Worm (Caenorhabditis elegans) whole organism, L2 larva: Measurements from ENCODE around the gene hot-2.

ENCODE experiments used
- C34F6.9 ChIP-seq: fragments of 150-350 bp; optimal IDR thresholded peaks from 2 replicates; lab custom pipeline; 2014; ENCODE audit warnings: missing biosample characterization, missing genetic modification characterization
- F13H6.1 ChIP-seq: sonication (generic microtip); optimal IDR thresholded peaks from 2 replicates; lab custom pipeline; 2016; ENCODE audit warnings: missing genetic modification characterization, missing compliant biosample characterization
- Y55F3AM.14 ChIP-seq: fragments of 200-800 bp; sonication (Bioruptor generic); optimal IDR thresholded peaks from 2 replicates; lab custom pipeline; 2018; ENCODE audit warnings: mild to moderate bottlenecking, missing genetic modification characterization, missing compliant biosample characterization
- alr-1 ChIP-seq: fragments of 150-350 bp; optimal IDR thresholded peaks from 2 replicates; lab custom pipeline; 2014; ENCODE audit warnings: missing biosample characterization, missing genetic modification characterization
- blmp-1 ChIP-seq: sonication (generic microtip); optimal IDR thresholded peaks from 2 replicates; lab custom pipeline; 2017; ENCODE audit warnings: missing genetic modification characterization, mild to moderate bottlenecking, missing compliant biosample characterization, antibody characterized with exemption, moderate library complexity; ENCODE audit not compliant: insufficient read depth
- ceh-82 ChIP-seq: fragments of 150-350 bp; optimal IDR thresholded peaks from 2 replicates; lab custom pipeline; 2014; ENCODE audit warnings: missing biosample characterization, missing genetic modification characterization
- crh-2 ChIP-seq: sonication (generic microtip); optimal IDR thresholded peaks from 2 replicates; lab custom pipeline; 2017; ENCODE audit warnings: missing biosample characterization, missing genetic modification characterization
- egl-27 ChIP-seq: sonication (generic microtip); optimal IDR thresholded peaks from 3 replicates; lab custom pipeline; 2017; ENCODE audit warnings: missing biosample characterization, missing genetic modification reagents, missing genetic modification characterization
- elt-1 ChIP-seq: fragments of 150-350 bp; optimal IDR thresholded peaks from 2 replicates; lab custom pipeline; 2014; ENCODE audit warnings: missing biosample characterization, missing genetic modification characterization
- fos-1 ChIP-seq: fragments of 150-350 bp; optimal IDR thresholded peaks from 2 replicates; lab custom pipeline; 2014; ENCODE audit warnings: missing biosample characterization, missing genetic modification characterization
- gmeb-1 ChIP-seq: fragments of 150-350 bp; optimal IDR thresholded peaks from 2 replicates; lab custom pipeline; 2014; ENCODE audit warnings: missing biosample characterization, missing genetic modification characterization
- lin-11 ChIP-seq: fragments of 150-350 bp; sonication (generic microtip); optimal IDR thresholded peaks from 2 replicates; lab custom pipeline; 2014; ENCODE audit warnings: missing biosample characterization, missing genetic modification characterization, inconsistent platforms, mixed read lengths
- lin-13 ChIP-seq: fragments of 150-350 bp; optimal IDR thresholded peaks from 2 replicates; lab custom pipeline; 2014; ENCODE audit warnings: missing biosample characterization, missing genetic modification reagents, missing genetic modification characterization
- lin-39 ChIP-seq: fragments of 150-350 bp; optimal IDR thresholded peaks from 2 replicates; lab custom pipeline; 2014; ENCODE audit warnings: missing biosample characterization, missing genetic modification reagents, missing genetic modification characterization
- lsy-2 ChIP-seq, 2 experiments: fragments of 150-350 bp in 1 of 2; sonication (generic microtip) in 1 of 2; optimal IDR thresholded peaks; 2 replicates each; lab custom pipeline; 2014 to 2017; ENCODE audit warnings: missing biosample characterization in 2 of 2, missing genetic modification characterization in 2 of 2
- mab-5 ChIP-seq: fragments of 150-350 bp; optimal IDR thresholded peaks from 2 replicates; lab custom pipeline; 2014; ENCODE audit warnings: missing biosample characterization, missing genetic modification characterization
- mbf-1 ChIP-seq: sonication (generic microtip); optimal IDR thresholded peaks from 2 replicates; lab custom pipeline; 2017; ENCODE audit warnings: missing biosample characterization, missing genetic modification characterization
- mdl-1 ChIP-seq, 2 experiments: fragments of 150-350 bp in 1 of 2; sonication (generic microtip) in 1 of 2; optimal IDR thresholded peaks; 2 replicates each; lab custom pipeline; 2017; ENCODE audit warnings: missing biosample characterization in 2 of 2, missing genetic modification characterization in 2 of 2
- nhr-10 ChIP-seq: sonication (generic microtip); optimal IDR thresholded peaks from 2 replicates; lab custom pipeline; 2017; ENCODE audit warnings: missing biosample characterization, missing genetic modification characterization
- nhr-11 ChIP-seq: fragments of 150-350 bp; optimal IDR thresholded peaks from 2 replicates; lab custom pipeline; 2014; ENCODE audit warnings: missing biosample characterization, missing genetic modification characterization
- nhr-12 ChIP-seq: fragments of 150-350 bp; optimal IDR thresholded peaks from 2 replicates; lab custom pipeline; 2014; ENCODE audit warnings: missing biosample characterization, missing genetic modification characterization
- nhr-21 ChIP-seq: fragments of 150-350 bp; optimal IDR thresholded peaks from 2 replicates; lab custom pipeline; 2014; ENCODE audit warnings: missing biosample characterization, missing genetic modification characterization
- nhr-23 ChIP-seq: fragments of 150-350 bp; optimal IDR thresholded peaks from 2 replicates; lab custom pipeline; 2014; ENCODE audit warnings: missing biosample characterization, missing genetic modification reagents, missing genetic modification characterization
- nhr-237 ChIP-seq: fragments of 150-350 bp; optimal IDR thresholded peaks from 2 replicates; lab custom pipeline; 2014; ENCODE audit warnings: missing biosample characterization, missing genetic modification characterization
- nhr-25 ChIP-seq: fragments of 150-350 bp; sonication (generic microtip); optimal IDR thresholded peaks from 3 replicates; lab custom pipeline; 2014; ENCODE audit warnings: missing biosample characterization, missing genetic modification characterization
- nhr-6 ChIP-seq: fragments of 150-350 bp; optimal IDR thresholded peaks from 2 replicates; lab custom pipeline; 2014; ENCODE audit warnings: missing biosample characterization, missing genetic modification characterization
- nhr-77 ChIP-seq: fragments of 150-350 bp; optimal IDR thresholded peaks from 2 replicates; lab custom pipeline; 2014; ENCODE audit warnings: missing biosample characterization, missing genetic modification characterization
- peb-1 ChIP-seq: fragments of 150-350 bp; optimal IDR thresholded peaks from 2 replicates; lab custom pipeline; 2014; ENCODE audit warnings: missing biosample characterization, missing genetic modification characterization
- sem-4 ChIP-seq: fragments of 150-350 bp; optimal IDR thresholded peaks from 2 replicates; lab custom pipeline; 2014; ENCODE audit warnings: missing biosample characterization, missing genetic modification reagents, missing genetic modification characterization
- skn-1 ChIP-seq: sonication (generic microtip); optimal IDR thresholded peaks from 2 replicates; lab custom pipeline; 2017; ENCODE audit warnings: missing biosample characterization, missing genetic modification characterization
- sma-9 ChIP-seq, 2 experiments: fragments of 150-350 bp in 1 of 2; sonication (generic microtip) in 1 of 2; optimal IDR thresholded peaks; 2 replicates each; lab custom pipeline; 2014 to 2016; ENCODE audit warnings: missing genetic modification characterization in 2 of 2, mild to moderate bottlenecking in 1 of 2, missing biosample characterization in 1 of 2, missing compliant biosample characterization in 1 of 2, missing genetic modification reagents in 1 of 2, moderate library complexity in 1 of 2
- snpc-4 ChIP-seq: fragments of 150-350 bp; optimal IDR thresholded peaks from 2 replicates; lab custom pipeline; 2014; ENCODE audit warnings: missing biosample characterization, missing genetic modification characterization
- unc-39 ChIP-seq: fragments of 150-350 bp; optimal IDR thresholded peaks from 2 replicates; lab custom pipeline; 2014; ENCODE audit warnings: missing biosample characterization, missing genetic modification characterization
- zag-1 ChIP-seq: fragments of 150-350 bp; optimal IDR thresholded peaks from 2 replicates; lab custom pipeline; 2014; ENCODE audit warnings: missing biosample characterization, missing genetic modification characterization
- ztf-11 ChIP-seq: sonication (generic microtip); optimal IDR thresholded peaks from 2 replicates; lab custom pipeline; 2017; ENCODE audit warnings: missing biosample characterization, missing genetic modification characterization

hot-2 gene

ce11 chrV:19175714-19176113 is 1.2 kb downstream of the hot-2 start:
- TF ChIP-seq nhr-23 (tag; lab: Kevin White, UChicago): no peak
- no peak for TF ChIP-seq nhr-11 (tag; lab: Kevin White, UChicago)
- no peak for TF ChIP-seq ztf-11 (tag; lab: Kevin White, UChicago)
- no peak for TF ChIP-seq ceh-82 (tag; lab: Kevin White, UChicago)
- TF ChIP-seq nhr-10: no peak
- no peak for TF ChIP-seq nhr-21 (tag; lab: Kevin White, UChicago)
- TF ChIP-seq lsy-2 (tag; optimal IDR thresholded peaks at IDR 0.05; lab: Kevin White, UChicago): no peak
- no peak for TF ChIP-seq Y55F3AM.14 (GFP tag; lab: Kevin White, UChicago)
- TF ChIP-seq lin-13: no peak
- TF ChIP-seq gmeb-1 (tag; lab: Kevin White, UChicago): no peak
- no peak for TF ChIP-seq zag-1 (tag; lab: Kevin White, UChicago)
- no peak for TF ChIP-seq elt-1
- no peak for TF ChIP-seq C34F6.9
- no peak for TF ChIP-seq lin-39 (tag; lab: Kevin White, UChicago)
- no peak for TF ChIP-seq skn-1 (tag; lab: Kevin White, UChicago)
- TF ChIP-seq crh-2 (tag; lab: Kevin White, UChicago): no peak
- no peak for TF ChIP-seq nhr-25 (tag; lab: Kevin White, UChicago)
- TF ChIP-seq mbf-1: no peak
- TF ChIP-seq, all 48 proteins: peak for 0

- TF ChIP-seq nhr-77 (no peak), sma-9 (GFP tag; optimal IDR thresholded peaks at IDR 0.05; lab: Kevin White, UChicago) (no peak), sma-9 (tag; optimal IDR thresholded peaks at IDR 0.05; lab: Kevin White, UChicago) (no peak)
Measured at ce11 chrV:19177070-19177469, 2.5 kb downstream of the hot-2 start.

ce11 chrV:19177804-19178203 is 3.2 kb downstream of the hot-2 start:
- TF ChIP-seq lin-39 (tag; lab: Kevin White, UChicago) (no peak), Y55F3AM.14 (GFP tag; lab: Kevin White, UChicago) (no peak), nhr-10 (no peak), nhr-21 (tag; lab: Kevin White, UChicago) (no peak), snpc-4 (no peak), sem-4 (no peak)

ce11 chrV:19178896-19179295 is 4.3 kb downstream of the hot-2 start:
- TF ChIP-seq nhr-12 (tag; lab: Kevin White, UChicago) (no peak), mab-5 (tag; lab: Kevin White, UChicago) (no peak), lin-13 (no peak), unc-39 (tag; lab: Kevin White, UChicago) (no peak), fos-1 (tag; lab: Kevin White, UChicago) (no peak), nhr-21 (tag; lab: Kevin White, UChicago) (no peak), nhr-77 (no peak), zag-1 (tag; lab: Kevin White, UChicago) (no peak), Y55F3AM.14 (GFP tag; lab: Kevin White, UChicago) (no peak), nhr-25 (tag; lab: Kevin White, UChicago) (no peak), nhr-6 (tag; lab: Kevin White, UChicago) (no peak), nhr-23 (tag; lab: Kevin White, UChicago) (no peak), ceh-82 (tag; lab: Kevin White, UChicago) (no peak), F13H6.1 (tag; lab: Kevin White, UChicago) (no peak), lin-11 (no peak), nhr-237 (tag; lab: Kevin White, UChicago) (no peak), nhr-10 (no peak), peb-1 (tag; lab: Kevin White, UChicago) (no peak)

- TF ChIP-seq F13H6.1 (tag; lab: Kevin White, UChicago) (no peak), alr-1 (no peak), crh-2 (tag; lab: Kevin White, UChicago) (no peak), fos-1 (tag; lab: Kevin White, UChicago) (no peak), blmp-1 (tag; lab: Kevin White, UChicago) (no peak), mdl-1 (tag; optimal IDR thresholded peaks at IDR 0.05; lab: Kevin White, UChicago) (no peak), lsy-2 (tag; optimal IDR thresholded peaks at IDR 0.05; lab: Kevin White, UChicago) (no peak), Y55F3AM.14 (GFP tag; lab: Kevin White, UChicago) (no peak), skn-1 (tag; lab: Kevin White, UChicago) (no peak), egl-27 (tag; lab: Kevin White, UChicago) (no peak)
Measured at ce11 chrV:19181684-19182083, 7.1 kb downstream of the hot-2 start.
